Fruit fly (Drosophila melanogaster) whole organism: ENCODE data around the gene CG34429.

Experiments
- CG8478 ChIP-seq: fragments of >200 bp; optimal IDR thresholded peaks from 2 replicates; lab custom pipeline; 2018; ENCODE audit warnings: inconsistent platforms
- Dll ChIP-seq: fragments of >200 bp; optimal IDR thresholded peaks from 2 replicates; lab custom pipeline; 2017
- EcR ChIP-seq, 2 experiments: fragments of >200 bp; optimal IDR thresholded peaks; 2 replicates each; lab custom pipeline; 2017; ENCODE audit warnings: missing biosample characterization in 2 of 2, missing genetic modification characterization in 2 of 2, missing genetic modification reagents in 2 of 2
- pan ChIP-seq: fragments of >200 bp; optimal IDR thresholded peaks from 2 replicates; lab custom pipeline; 2017
- psq ChIP-seq: fragments of >200 bp; optimal IDR thresholded peaks from 2 replicates; lab custom pipeline; 2017
- usp ChIP-seq: fragments of >200 bp; optimal IDR thresholded peaks from 2 replicates; lab custom pipeline; 2017; ENCODE audit warnings: missing biosample characterization, missing genetic modification characterization, mixed read lengths

Gene CG34429

dm6 chr3L:13077326-13077725 is 14.5 kb downstream of the CG34429 start:
- no peak for TF ChIP-seq usp (GFP tag; lab: Kevin White, UChicago)

- no peak for TF ChIP-seq CG8478 (lab: Kevin White, UChicago)
- TF ChIP-seq pan, result no peak
- TF ChIP-seq Dll (lab: Kevin White, UChicago), result no peak
- no peak for TF ChIP-seq psq (lab: Kevin White, UChicago)
- no peak for TF ChIP-seq EcR (GFP tag; optimal IDR thresholded peaks at IDR 0.05; lab: Kevin White, UChicago)
- TF ChIP-seq usp (GFP tag; lab: Kevin White, UChicago), result no peak
Measured at dm6 chr3L:13080418-13080817, 17.6 kb downstream of the CG34429 start.

dm6 chr3L:13081284-13081937 is 18.6 kb downstream of the CG34429 start:
- no peak for TF ChIP-seq CG8478 (lab: Kevin White, UChicago)
- no peak for TF ChIP-seq psq (lab: Kevin White, UChicago)
- TF ChIP-seq EcR (GFP tag; optimal IDR thresholded peaks at IDR 0.05; lab: Kevin White, UChicago), result no peak
- no peak for TF ChIP-seq pan
- no peak for TF ChIP-seq usp (GFP tag; lab: Kevin White, UChicago)
- TF ChIP-seq Dll (lab: Kevin White, UChicago), result no peak

- TF ChIP-seq CG8478 (lab: Kevin White, UChicago) (no peak), Dll (lab: Kevin White, UChicago) (no peak), EcR (GFP tag; optimal IDR thresholded peaks at IDR 0.05; lab: Kevin White, UChicago) (no peak), usp (GFP tag; lab: Kevin White, UChicago) (no peak)
Measured at dm6 chr3L:13083432-13083831, 20.6 kb downstream of the CG34429 start.

dm6 chr3L:13084477-13084876 is 21.6 kb downstream of the CG34429 start:
- TF ChIP-seq usp (GFP tag; lab: Kevin White, UChicago), result no peak
- no peak for TF ChIP-seq CG8478 (lab: Kevin White, UChicago)
- TF ChIP-seq Dll (lab: Kevin White, UChicago), result no peak
- TF ChIP-seq psq (lab: Kevin White, UChicago), result no peak
- TF ChIP-seq EcR (GFP tag; optimal IDR thresholded peaks at IDR 0.05; lab: Kevin White, UChicago), result no peak
- TF ChIP-seq pan, result no peak

- TF ChIP-seq psq (lab: Kevin White, UChicago) (no peak), EcR (GFP tag; optimal IDR thresholded peaks at IDR 0.05; lab: Kevin White, UChicago) (no peak), Dll (lab: Kevin White, UChicago) (no peak), usp (GFP tag; lab: Kevin White, UChicago) (no peak), pan (no peak), CG8478 (lab: Kevin White, UChicago) (no peak)
Measured at dm6 chr3L:13087189-13087588, 24.3 kb downstream of the CG34429 start, which contains the start of gene CG17300. TSS of gene CG17300 (minus strand) at chr3L:13087289.

dm6 chr3L:13089869-13090268 is 27.0 kb downstream of the CG34429 start, which contains the start of gene CG11251:
TSS of gene CG11251 (minus strand) at chr3L:13089969.
- TF ChIP-seq usp (GFP tag; lab: Kevin White, UChicago), result no peak
- no peak for TF ChIP-seq pan
- TF ChIP-seq EcR (GFP tag; optimal IDR thresholded peaks at IDR 0.05; lab: Kevin White, UChicago), result no peak
- no peak for TF ChIP-seq CG8478 (lab: Kevin White, UChicago)
- TF ChIP-seq psq (lab: Kevin White, UChicago), result no peak
- TF ChIP-seq Dll (lab: Kevin White, UChicago), result no peak

dm6 chr3L:13099151-13099550 is 36.3 kb downstream of the CG34429 start:
- TF ChIP-seq EcR (GFP tag; optimal IDR thresholded peaks at IDR 0.05; lab: Kevin White, UChicago) (no peak), Dll (lab: Kevin White, UChicago) (no peak), psq (lab: Kevin White, UChicago) (no peak), pan (no peak), CG8478 (lab: Kevin White, UChicago) (no peak), usp (GFP tag; lab: Kevin White, UChicago) (no peak)

dm6 chr3L:13100438-13100837 is 37.6 kb downstream of the CG34429 start:
- TF ChIP-seq CG8478 (lab: Kevin White, UChicago), result no peak
- no peak for TF ChIP-seq usp (GFP tag; lab: Kevin White, UChicago)
- no peak for TF ChIP-seq EcR (GFP tag; optimal IDR thresholded peaks at IDR 0.05; lab: Kevin White, UChicago)
- TF ChIP-seq psq (lab: Kevin White, UChicago), result no peak
- TF ChIP-seq Dll (lab: Kevin White, UChicago), result no peak

dm6 chr3L:13105863-13106262 is 43.0 kb downstream of the CG34429 start:
- no peak for TF ChIP-seq EcR (GFP tag; optimal IDR thresholded peaks at IDR 0.05; lab: Kevin White, UChicago)
- no peak for TF ChIP-seq pan
- TF ChIP-seq psq (lab: Kevin White, UChicago), result no peak
- TF ChIP-seq Dll (lab: Kevin White, UChicago), result no peak
- TF ChIP-seq CG8478 (lab: Kevin White, UChicago), result no peak
- no peak for TF ChIP-seq usp (GFP tag; lab: Kevin White, UChicago)

- TF ChIP-seq Dll (lab: Kevin White, UChicago) (peak; percentile 6), usp (GFP tag; lab: Kevin White, UChicago) (no peak), CG8478 (lab: Kevin White, UChicago) (no peak)
Measured at dm6 chr3L:13107307-13107938, 44.6 kb downstream of the CG34429 start.

dm6 chr3L:13108354-13108882 is 45.6 kb downstream of the CG34429 start:
- no peak for TF ChIP-seq Dll (lab: Kevin White, UChicago)
- TF ChIP-seq psq (lab: Kevin White, UChicago), result no peak
- TF ChIP-seq pan, result no peak
- no peak for TF ChIP-seq CG8478 (lab: Kevin White, UChicago)
- no peak for TF ChIP-seq usp (GFP tag; lab: Kevin White, UChicago)
- no peak for TF ChIP-seq EcR (GFP tag; optimal IDR thresholded peaks at IDR 0.05; lab: Kevin White, UChicago)
